Fruit fly (Drosophila melanogaster) whole organism, embryonic: ENCODE results near the gene CG33281.

Experiments
- CG17359 ChIP-seq: fragments of 200-800 bp; sonication (Bioruptor generic); optimal IDR thresholded peaks from 3 replicates; lab custom pipeline; 2018; ENCODE audit warnings: missing biosample characterization, mild to moderate bottlenecking, missing genetic modification characterization, moderate library complexity
- CG3838 ChIP-seq: fragments of 200-800 bp; sonication (Bioruptor generic); optimal IDR thresholded peaks from 3 replicates; lab custom pipeline; 2016; ENCODE audit warnings: missing biosample characterization, missing genetic modification characterization
- HLH3B ChIP-seq: fragments of 200-800 bp; sonication (Bioruptor generic); IDR thresholded peaks from 2 replicates; pipeline ENCODE4 v1.3.6; 2022; ENCODE audit warnings: missing biosample characterization, missing genetic modification characterization

DNA sequence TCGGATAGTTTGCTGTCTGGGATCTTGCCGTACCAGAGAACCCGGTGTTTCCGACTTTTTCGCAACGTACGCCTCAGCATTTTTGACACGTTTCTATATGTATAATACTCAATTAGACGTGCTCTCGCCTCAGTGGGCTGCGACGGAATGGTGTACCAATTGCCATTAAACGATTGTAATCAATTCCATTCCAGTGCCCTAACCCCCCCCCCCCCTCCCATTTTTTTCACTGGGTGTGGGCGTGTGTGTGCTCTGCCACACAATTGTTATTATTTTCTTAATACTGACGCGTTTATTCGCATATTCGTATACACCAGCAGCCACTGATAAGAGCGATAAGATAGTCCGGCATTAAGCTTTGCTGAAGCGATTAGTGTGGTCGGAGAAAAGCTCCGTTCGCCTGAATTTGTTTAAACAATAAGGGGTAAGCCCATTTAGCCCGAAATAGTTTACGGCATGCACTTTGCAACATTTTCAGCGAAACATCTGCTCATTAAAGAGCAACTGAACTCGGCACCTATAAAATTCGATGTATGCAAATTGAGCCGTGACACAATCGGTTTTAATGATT is 45.1 kb downstream of the CG33281 start:
- no peak for TF ChIP-seq CG3838 (GFP tag; lab: Kevin White, UChicago)
- TF ChIP-seq HLH3B, result no peak
- no peak for TF ChIP-seq CG17359
